Fruit fly (Drosophila melanogaster) whole organism, embryonic: ENCODE results near the gene sinu.

Experiments used
- CG12769 ChIP-seq: fragments of 200-800 bp; sonication (Bioruptor generic); optimal IDR thresholded peaks from 2 replicates; lab custom pipeline; 2019; ENCODE audit warnings: missing biosample characterization, mild to moderate bottlenecking, missing genetic modification characterization, moderate library complexity
- CG18764 ChIP-seq: fragments of 200-800 bp; sonication (Bioruptor generic); optimal IDR thresholded peaks from 3 replicates; lab custom pipeline; 2016; ENCODE audit warnings: missing biosample characterization, missing genetic modification characterization
- CG4328 ChIP-seq: fragments of 200-800 bp; sonication (Bioruptor generic); optimal IDR thresholded peaks from 3 replicates; lab custom pipeline; 2017; ENCODE audit warnings: missing biosample characterization, missing genetic modification reagents, missing genetic modification characterization
- CG6683 ChIP-seq: fragments of 200-800 bp; sonication (Bioruptor generic); optimal IDR thresholded peaks from 2 replicates; lab custom pipeline; 2017; ENCODE audit warnings: missing biosample characterization, mild to moderate bottlenecking, missing genetic modification characterization, missing genetic modification reagents
- D ChIP-seq, 2 experiments: fragments of 200-800 bp in 1 of 2; fragments of >200 bp in 1 of 2; sonication (Bioruptor generic) in 1 of 2; optimal IDR thresholded peaks; 2 replicates in 1 of 2; 3 replicates in 1 of 2; lab custom pipeline; 2017; ENCODE audit warnings: mild to moderate bottlenecking in 1 of 2, missing biosample characterization in 1 of 2, missing genetic modification characterization in 1 of 2, missing genetic modification reagents in 1 of 2
- NFAT ChIP-seq: fragments of 200-800 bp; sonication (Bioruptor generic); IDR thresholded peaks from 2 replicates; pipeline ENCODE4 v1.3.6; 2022; ENCODE audit warnings: missing biosample characterization, missing genetic modification characterization
- Ptx1 ChIP-seq: fragments of 200-800 bp; sonication (Bioruptor generic); IDR thresholded peaks from 2 replicates; pipeline ENCODE4 v1.3.6; 2022; ENCODE audit warnings: missing biosample characterization, missing genetic modification characterization
- dmrt99B ChIP-seq: fragments of 200-800 bp; sonication (Bioruptor generic); optimal IDR thresholded peaks from 2 replicates; lab custom pipeline; 2018; ENCODE audit warnings: missing biosample characterization, mild to moderate bottlenecking, missing genetic modification characterization, moderate library complexity
- schlank ChIP-seq: fragments of 200-800 bp; sonication (Bioruptor generic); optimal IDR thresholded peaks from 2 replicates; lab custom pipeline; 2018; ENCODE audit warnings: missing biosample characterization, mild to moderate bottlenecking, missing genetic modification characterization
- zf30C ChIP-seq: fragments of 200-800 bp; sonication (Bioruptor generic); optimal IDR thresholded peaks from 3 replicates; lab custom pipeline; 2018; ENCODE audit warnings: missing biosample characterization, mild to moderate bottlenecking, missing genetic modification characterization

- TF ChIP-seq D (optimal IDR thresholded peaks at IDR 0.05; lab: Kevin White, UChicago) (no peak), D (GFP tag; optimal IDR thresholded peaks at IDR 0.05; lab: Kevin White, UChicago) (no peak), CG6683 (no peak), schlank (tag; lab: Kevin White, UChicago) (no peak), CG4328 (GFP tag; lab: Kevin White, UChicago) (no peak), dmrt99B (tag; lab: Kevin White, UChicago) (no peak), NFAT (GFP tag; lab: Robert Waterston, UW) (no peak), zf30C (no peak), Ptx1 (GFP tag; lab: Robert Waterston, UW) (0 out of 2 replicates have a peak, but pooled peaks have one; percentile 24), CG18764 (GFP tag; lab: Kevin White, UChicago) (no peak), CG12769 (tag; lab: Kevin White, UChicago) (no peak)
Measured at dm6 chr3L:5609493-5609892, 48.1 kb upstream of the sinu start.
